Worm (Caenorhabditis elegans) whole organism, late embryonic: ENCODE results near the gene grl-14.

Experiments used
- C08G9.2 ChIP-seq: sonication (generic microtip); optimal IDR thresholded peaks from 2 replicates; lab custom pipeline; 2016; ENCODE audit warnings: mild to moderate bottlenecking, missing genetic modification characterization, moderate library complexity, missing compliant biosample characterization
- F13H6.1 ChIP-seq: sonication (generic microtip); optimal IDR thresholded peaks from 2 replicates; lab custom pipeline; 2016; ENCODE audit warnings: missing genetic modification characterization, missing compliant biosample characterization
- Y22D7AL.16 ChIP-seq: sonication (generic microtip); optimal IDR thresholded peaks from 2 replicates; lab custom pipeline; 2016; ENCODE audit warnings: missing genetic modification characterization, missing compliant biosample characterization
- ceh-19 ChIP-seq: fragments of 200-800 bp; sonication (Bioruptor generic); optimal IDR thresholded peaks from 2 replicates; lab custom pipeline; 2018; ENCODE audit warnings: mild to moderate bottlenecking, missing genetic modification characterization, missing compliant biosample characterization
- ceh-30 ChIP-seq: fragments of 150-350 bp; optimal IDR thresholded peaks from 2 replicates; lab custom pipeline; 2014; ENCODE audit warnings: missing biosample characterization, missing genetic modification characterization
- ceh-31 ChIP-seq: sonication (generic microtip); optimal IDR thresholded peaks from 2 replicates; lab custom pipeline; 2016; ENCODE audit warnings: missing genetic modification characterization, missing compliant biosample characterization
- ceh-48 ChIP-seq: sonication (generic microtip); optimal IDR thresholded peaks from 2 replicates; lab custom pipeline; 2016; ENCODE audit warnings: missing genetic modification characterization, inconsistent platforms, missing compliant biosample characterization
- ceh-9 ChIP-seq: sonication (generic microtip); optimal IDR thresholded peaks from 2 replicates; lab custom pipeline; 2016; ENCODE audit warnings: mild to moderate bottlenecking, missing genetic modification characterization, inconsistent platforms, missing compliant biosample characterization
- hlh-8 ChIP-seq: sonication (generic microtip); optimal IDR thresholded peaks from 2 replicates; lab custom pipeline; 2016; ENCODE audit warnings: missing genotype, missing genetic modification characterization, missing compliant biosample characterization
- nhr-11 ChIP-seq: fragments of 150-350 bp; optimal IDR thresholded peaks from 2 replicates; lab custom pipeline; 2014; ENCODE audit warnings: missing biosample characterization, missing genetic modification characterization
- pag-3 ChIP-seq: sonication (generic microtip); optimal IDR thresholded peaks from 2 replicates; lab custom pipeline; 2016; ENCODE audit warnings: missing compliant biosample characterization, missing genetic modification characterization, borderline replicate concordance

ce11 chrV:20830409-20830808, 5.0 kb downstream of the grl-14 start:
- TF ChIP-seq ceh-9 (tag; lab: Kevin White, UChicago) (no peak), pag-3 (no peak), ceh-19 (GFP tag; lab: Kevin White, UChicago) (no peak), F13H6.1 (tag; lab: Kevin White, UChicago) (no peak), ceh-31 (tag; lab: Kevin White, UChicago) (no peak), ceh-48 (tag; lab: Kevin White, UChicago) (no peak), hlh-8 (tag; lab: Kevin White, UChicago) (no peak), Y22D7AL.16 (no peak), C08G9.2 (no peak), ceh-30 (no peak), nhr-11 (tag; lab: Kevin White, UChicago) (no peak)
